Worm (Caenorhabditis elegans): ENCODE measurements around the gene mrps-12.

- TF ChIP-seq nhr-11 (tag; optimal IDR thresholded peaks at IDR 0.05) = no peak
- TF ChIP-seq pha-4 (tag; optimal IDR thresholded peaks at IDR 0.05) = no peak
- no peak for TF ChIP-seq ama-1 (optimal IDR thresholded peaks at IDR 0.05)
- no peak for TF ChIP-seq fkh-6 (tag; optimal IDR thresholded peaks at IDR 0.05)
- TF ChIP-seq ceh-9 (tag; optimal IDR thresholded peaks at IDR 0.05) = no peak
Measured at ce11 chrV:20790011-20790410, 47.9 kb upstream of the mrps-12 start, which contains the start of gene Y44A6D.1.

Measured in whole organism, late embryonic.